Worm (Caenorhabditis elegans) whole organism, young adult: ENCODE results near the gene srh-40.
"Not testable (repeated sequence)": the region's sequence is repeated elsewhere in the genome, so short reads cannot be mapped to it uniquely, and the experiment has no call there.

Experiments
- F23B12.7 ChIP-seq: sonication (generic microtip); optimal IDR thresholded peaks from 2 replicates; lab custom pipeline; 2017; ENCODE audit warnings: missing genetic modification characterization, mild to moderate bottlenecking, missing compliant biosample characterization, antibody characterized with exemption, moderate library complexity; ENCODE audit not compliant: insufficient read depth
- F52B5.7 ChIP-seq: sonication (generic microtip); optimal IDR thresholded peaks from 2 replicates; lab custom pipeline; 2016; ENCODE audit warnings: mild to moderate bottlenecking, missing genetic modification characterization, missing compliant biosample characterization
- ama-1 ChIP-seq, 3 experiments: fragments of 150-350 bp in 1 of 3; sonication (generic microtip) in 2 of 3; optimal IDR thresholded peaks; 2 replicates each; lab custom pipeline; 2014 to 2018; ENCODE audit warnings: missing biosample characterization in 2 of 3, missing genetic modification characterization in 2 of 3, missing genetic modification reagents in 2 of 3
- cebp-2 ChIP-seq: fragments of 200-800 bp; sonication (Bioruptor generic); IDR thresholded peaks from 2 replicates; pipeline ENCODE4 v1.3.6; 2022; ENCODE audit warnings: missing genetic modification characterization, missing compliant biosample characterization
- ceh-100 ChIP-seq: fragments of 200-800 bp; sonication (Bioruptor generic); IDR thresholded peaks from 2 replicates; pipeline ENCODE4 v1.3.6; 2022; ENCODE audit warnings: missing genetic modification reagents, missing genetic modification characterization, missing compliant biosample characterization
- mel-28 ChIP-seq: sonication (generic microtip); optimal IDR thresholded peaks from 2 replicates; lab custom pipeline; 2016; ENCODE audit warnings: borderline replicate concordance, mild to moderate bottlenecking, missing genetic modification characterization, missing compliant biosample characterization
- nhr-90 ChIP-seq: sonication (generic microtip); optimal IDR thresholded peaks from 2 replicates; lab custom pipeline; 2016; ENCODE audit warnings: missing genotype, mild to moderate bottlenecking, missing genetic modification characterization, missing compliant biosample characterization
- tbx-9 ChIP-seq: sonication (generic microtip); optimal IDR thresholded peaks from 2 replicates; lab custom pipeline; 2016; ENCODE audit warnings: borderline replicate concordance, missing genetic modification characterization, inconsistent platforms, missing compliant biosample characterization

- TF ChIP-seq tbx-9 (tag; lab: Kevin White, UChicago); mel-28 (tag; lab: Kevin White, UChicago); ceh-100 (GFP tag; lab: Robert Waterston, UW); F23B12.7; nhr-90 (tag; lab: Kevin White, UChicago); F52B5.7 (tag; lab: Kevin White, UChicago); ama-1 (optimal IDR thresholded peaks at IDR 0.05; lab: Kevin White, UChicago); ama-1 (GFP tag; optimal IDR thresholded peaks at IDR 0.05; lab: Kevin White, UChicago); cebp-2 (GFP tag; lab: Robert Waterston, UW): not testable (repeated sequence)
Measured at ce11 chrIII:6627876-6628275, 17.3 kb downstream of the srh-40 start.
